Fruit fly (Drosophila melanogaster) whole organism, adult: ENCODE results near the gene ph-p.
A peak's percentile ranks its signal among the peaks of the same experiment; 100 is the strongest.

ENCODE experiments used
- CG12768 ChIP-seq: fragments of 200-800 bp; sonication (Bioruptor generic); optimal IDR thresholded peaks from 2 replicates; lab custom pipeline; 2017; ENCODE audit warnings: missing biosample characterization, missing genetic modification characterization, mild to moderate bottlenecking, moderate library complexity, missing genetic modification reagents
- CG1620 ChIP-seq: fragments of 200-800 bp; sonication (Bioruptor generic); optimal IDR thresholded peaks from 2 replicates; lab custom pipeline; 2016; ENCODE audit warnings: missing biosample characterization, missing genetic modification characterization
- CG33017 ChIP-seq: fragments of 200-800 bp; sonication (Bioruptor generic); optimal IDR thresholded peaks from 2 replicates; lab custom pipeline; 2018; ENCODE audit warnings: missing biosample characterization, mild to moderate bottlenecking, missing genetic modification characterization, moderate library complexity
- Crg-1 ChIP-seq: fragments of 200-800 bp; sonication (Bioruptor generic); optimal IDR thresholded peaks from 2 replicates; lab custom pipeline; 2016; ENCODE audit warnings: missing biosample characterization, missing genetic modification characterization
- Hr96 ChIP-seq: fragments of 200-800 bp; sonication (Bioruptor generic); optimal IDR thresholded peaks from 2 replicates; lab custom pipeline; 2016; ENCODE audit warnings: missing biosample characterization, missing genetic modification characterization
- bab1 ChIP-seq: fragments of 200-800 bp; sonication (Bioruptor generic); optimal IDR thresholded peaks from 3 replicates; lab custom pipeline; 2019; ENCODE audit warnings: missing biosample characterization, mild to moderate bottlenecking, missing genetic modification characterization, moderate library complexity
- ovo ChIP-seq: fragments of 200-800 bp; sonication (Bioruptor generic); optimal IDR thresholded peaks from 2 replicates; lab custom pipeline; 2016; ENCODE audit warnings: missing biosample characterization, missing genetic modification characterization

DNA sequence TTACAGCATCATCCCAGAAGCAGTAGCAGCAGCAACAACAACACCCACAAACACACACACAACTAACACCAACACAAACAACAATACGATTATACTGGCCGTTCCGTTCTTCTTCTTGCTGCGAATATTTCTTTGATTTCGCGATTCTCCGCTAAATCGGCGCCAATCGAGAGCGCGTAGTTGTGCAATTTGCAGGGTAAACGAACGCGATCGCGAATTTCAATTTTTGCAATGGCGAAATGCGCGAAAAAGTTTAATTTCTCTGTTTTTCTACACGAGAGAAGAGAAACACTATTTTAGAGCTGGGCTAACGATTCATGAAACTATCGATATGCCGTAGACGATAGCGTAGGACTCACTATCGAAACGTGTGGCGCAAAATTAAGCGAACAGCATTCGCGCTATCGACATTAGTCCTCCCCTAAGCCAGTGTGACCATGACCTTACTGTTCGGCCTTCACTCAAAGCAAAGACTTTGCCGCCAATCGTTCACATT lies 20.5 kb upstream of the ph-p start, which contains the start of gene wapl:
- TF ChIP-seq ovo (no peak), bab1 (GFP tag; lab: Kevin White, UChicago) (peak; percentile 79), CG1620 (GFP tag; lab: Kevin White, UChicago) (peak; percentile 47), CG12768 (GFP tag; lab: Kevin White, UChicago) (no peak), CG33017 (tag; lab: Kevin White, UChicago) (no peak), Hr96 (no peak), Crg-1 (peak; percentile 11)
